Worm (Caenorhabditis elegans): Measurements from ENCODE around the gene dpf-1.

DNA sequence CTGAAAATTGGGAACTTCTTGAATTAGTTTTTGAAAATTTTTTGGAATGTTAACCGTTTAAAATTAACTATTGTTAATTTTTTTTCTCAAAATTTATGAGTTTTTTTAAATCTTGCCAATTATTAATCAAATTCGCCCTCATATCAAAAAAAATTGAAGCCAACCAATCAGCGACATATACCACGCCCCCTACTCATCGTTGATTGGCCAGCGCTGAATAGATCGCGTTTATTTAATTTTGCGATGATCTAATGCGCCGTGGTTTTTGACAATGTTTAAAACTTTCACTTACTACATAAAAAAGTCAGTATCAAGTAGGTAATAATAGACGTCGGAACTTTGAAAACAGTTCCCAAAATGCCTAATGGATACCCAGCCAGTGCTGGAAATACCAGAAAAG is 28.7 kb upstream of the dpf-1 start:
- TF ChIP-seq ama-1 (optimal IDR thresholded peaks at IDR 0.05) (no peak), B0310.2 (tag; optimal IDR thresholded peaks at IDR 0.05) (no peak), tbx-11 (GFP tag; IDR thresholded peaks at IDR 0.05) (no peak), hmg-4 (GFP tag; optimal IDR thresholded peaks at IDR 0.05) (no peak), ceh-13 (GFP tag; optimal IDR thresholded peaks at IDR 0.05) (no peak), scrt-1 (GFP tag; IDR thresholded peaks at IDR 0.05) (no peak)
